Fruit fly (Drosophila melanogaster) whole organism, embryonic: Measurements from ENCODE around the gene Vsx2.

ENCODE experiments used
- ATbp ChIP-seq: fragments of 200-800 bp; sonication (Bioruptor generic); optimal IDR thresholded peaks from 2 replicates; lab custom pipeline; 2017; ENCODE audit warnings: missing biosample characterization, mild to moderate bottlenecking, missing genetic modification characterization, missing genetic modification reagents
- Awh ChIP-seq: fragments of 200-800 bp; sonication (Bioruptor generic); IDR thresholded peaks from 2 replicates; pipeline ENCODE4, ENCODE4 v1.3.6; 2022; ENCODE audit warnings: missing biosample characterization, missing genetic modification characterization
- CG14860 ChIP-seq: fragments of 200-800 bp; sonication (Bioruptor generic); IDR thresholded peaks from 3 replicates; pipeline ENCODE4 v1.3.6; 2022; ENCODE audit warnings: missing biosample characterization, missing genetic modification characterization; ENCODE audit not compliant: partially characterized antibody
- CG15269 ChIP-seq: fragments of 200-800 bp; sonication (Bioruptor generic); optimal IDR thresholded peaks from 2 replicates; lab custom pipeline; 2018; ENCODE audit warnings: missing biosample characterization, mild to moderate bottlenecking, missing genetic modification characterization, moderate library complexity
- CG16813 ChIP-seq: fragments of 200-800 bp; sonication (Bioruptor generic); IDR thresholded peaks from 3 replicates; pipeline ENCODE4 v1.3.6; 2022; ENCODE audit warnings: missing biosample characterization, missing genetic modification characterization; ENCODE audit not compliant: partially characterized antibody
- CG17829 ChIP-seq: fragments of 200-800 bp; optimal IDR thresholded peaks from 2 replicates; lab custom pipeline; 2019; ENCODE audit warnings: missing biosample characterization, mild to moderate bottlenecking, missing genetic modification characterization, moderate library complexity
- CG18262 ChIP-seq: fragments of 200-800 bp; optimal IDR thresholded peaks from 3 replicates; lab custom pipeline; 2019; ENCODE audit warnings: missing biosample characterization, mild to moderate bottlenecking, missing genetic modification characterization, moderate library complexity
- CG2199 ChIP-seq: fragments of 200-800 bp; sonication (Bioruptor generic); IDR thresholded peaks from 3 replicates; pipeline ENCODE4 v1.3.6; 2022; ENCODE audit warnings: missing biosample characterization, missing genetic modification characterization
- CG32532 ChIP-seq: fragments of 200-800 bp; sonication (Bioruptor generic); IDR thresholded peaks from 2 replicates; pipeline ENCODE4 v1.3.6; 2022; ENCODE audit warnings: missing biosample characterization, missing genetic modification characterization
- CG3407 ChIP-seq: fragments of 200-800 bp; sonication (Bioruptor generic); optimal IDR thresholded peaks from 2 replicates; lab custom pipeline; 2018; ENCODE audit warnings: missing biosample characterization, mild to moderate bottlenecking, missing genetic modification characterization
- CG4707 ChIP-seq: fragments of 200-800 bp; sonication (Bioruptor generic); optimal IDR thresholded peaks from 2 replicates; lab custom pipeline; 2018; ENCODE audit warnings: missing biosample characterization, mild to moderate bottlenecking, missing genetic modification characterization, moderate library complexity
- CG6175 ChIP-seq: fragments of 200-800 bp; sonication (Bioruptor generic); IDR thresholded peaks from 3 replicates; pipeline ENCODE4 v1.3.6; 2022; ENCODE audit warnings: missing biosample characterization, missing genetic modification characterization
- CG6813 ChIP-seq: fragments of 200-800 bp; sonication (Bioruptor generic); optimal IDR thresholded peaks from 2 replicates; lab custom pipeline; 2017; ENCODE audit warnings: missing biosample characterization, missing genetic modification characterization, mild to moderate bottlenecking, moderate library complexity, missing genetic modification reagents
- CG7963 ChIP-seq: fragments of 200-800 bp; sonication (Bioruptor generic); IDR thresholded peaks from 3 replicates; pipeline ENCODE4 v1.3.6; 2022; ENCODE audit warnings: missing biosample characterization, missing genetic modification characterization; ENCODE audit not compliant: partially characterized antibody
- CG8478 ChIP-seq: fragments of >200 bp; optimal IDR thresholded peaks from 2 replicates; lab custom pipeline; 2018
- CG8765 ChIP-seq: fragments of 200-800 bp; sonication (Bioruptor generic); IDR thresholded peaks from 2 replicates; pipeline ENCODE4 v1.3.6; 2022; ENCODE audit warnings: missing biosample characterization, missing genetic modification characterization
- Dbx ChIP-seq: fragments of 200-800 bp; sonication (Bioruptor generic); IDR thresholded peaks from 3 replicates; pipeline ENCODE4 v1.3.6; 2022; ENCODE audit warnings: missing biosample characterization, missing genetic modification characterization
- HLH4C ChIP-seq: fragments of 200-800 bp; sonication (Bioruptor generic); IDR thresholded peaks from 3 replicates; pipeline ENCODE4 v1.3.6; 2022; ENCODE audit warnings: missing biosample characterization, missing genetic modification characterization; ENCODE audit not compliant: partially characterized antibody
- Side ChIP-seq: fragments of 200-800 bp; sonication (Bioruptor generic); optimal IDR thresholded peaks from 2 replicates; lab custom pipeline; 2016; ENCODE audit warnings: missing biosample characterization, missing genetic modification characterization
- Xbp1 ChIP-seq: fragments of 200-800 bp; sonication (Bioruptor generic); optimal IDR thresholded peaks from 3 replicates; lab custom pipeline; 2016; ENCODE audit warnings: missing biosample characterization, mild to moderate bottlenecking, missing genetic modification characterization
- abd-A ChIP-seq: fragments of 200-800 bp; sonication (Bioruptor generic); optimal IDR thresholded peaks from 3 replicates; lab custom pipeline; 2019; ENCODE audit warnings: missing biosample characterization, mild to moderate bottlenecking, missing genetic modification characterization, moderate library complexity
- ato ChIP-seq: fragments of 200-800 bp; sonication (Bioruptor generic); IDR thresholded peaks from 2 replicates; pipeline ENCODE4 v1.3.6; 2022; ENCODE audit warnings: missing biosample characterization, missing genetic modification characterization; ENCODE audit not compliant: partially characterized antibody
- bbx ChIP-seq: fragments of 200-800 bp; sonication (Bioruptor generic); IDR thresholded peaks from 2 replicates; pipeline ENCODE4 v1.3.6; 2022; ENCODE audit warnings: missing biosample characterization, missing genetic modification characterization; ENCODE audit not compliant: partially characterized antibody
- bowl ChIP-seq: fragments of 200-800 bp; sonication (Bioruptor generic); IDR thresholded peaks from 2 replicates; pipeline ENCODE4 v1.3.6; 2022; ENCODE audit warnings: missing biosample characterization, missing genetic modification characterization
- caup ChIP-seq: fragments of 200-800 bp; sonication (Bioruptor generic); optimal IDR thresholded peaks from 3 replicates; lab custom pipeline; 2017; ENCODE audit warnings: missing biosample characterization, mild to moderate bottlenecking, missing genetic modification characterization, moderate library complexity; ENCODE audit not compliant: severe bottlenecking
- chif ChIP-seq, 2 experiments: fragments of 200-800 bp; sonication (Bioruptor generic); optimal IDR thresholded peaks; 3 replicates each; lab custom pipeline; 2016; ENCODE audit warnings: missing biosample characterization in 2 of 2, missing genetic modification characterization in 2 of 2
- dpn ChIP-seq, 2 experiments: fragments of 200-800 bp; sonication (Bioruptor generic); optimal IDR thresholded peaks; 3 replicates each; lab custom pipeline; 2016; ENCODE audit warnings: missing biosample characterization in 2 of 2, missing genetic modification characterization in 2 of 2
- ftz-f1 ChIP-seq: fragments of 200-800 bp; sonication (Bioruptor generic); optimal IDR thresholded peaks from 2 replicates; lab custom pipeline; 2016; ENCODE audit warnings: missing biosample characterization, missing genetic modification characterization
- hbn ChIP-seq: fragments of 200-800 bp; sonication (Bioruptor generic); IDR thresholded peaks from 2 replicates; pipeline ENCODE4 v1.3.6; 2022; ENCODE audit warnings: missing biosample characterization, missing genetic modification characterization; ENCODE audit not compliant: partially characterized antibody
- hkb ChIP-seq, 2 experiments: fragments of 200-800 bp in 1 of 2; fragments of >200 bp in 1 of 2; sonication (Bioruptor generic) in 1 of 2; IDR thresholded peaks in 1 of 2; optimal IDR thresholded peaks in 1 of 2; 2 replicates each; pipeline versions ENCODE4 v1.3.6 to Lab custom; 2017 to 2022; ENCODE audit warnings: missing biosample characterization in 1 of 2, missing genetic modification characterization in 1 of 2
- kay ChIP-seq: fragments of 200-800 bp; sonication (Bioruptor generic); optimal IDR thresholded peaks from 2 replicates; lab custom pipeline; 2016; ENCODE audit warnings: missing biosample characterization, missing genetic modification characterization
- kni ChIP-seq: fragments of 200-800 bp; sonication (Bioruptor generic); optimal IDR thresholded peaks from 3 replicates; lab custom pipeline; 2017; ENCODE audit warnings: mild to moderate bottlenecking, missing biosample characterization, missing genetic modification reagents, missing genetic modification characterization
- lab ChIP-seq: fragments of 200-800 bp; sonication (Bioruptor generic); optimal IDR thresholded peaks from 3 replicates; lab custom pipeline; 2017; ENCODE audit warnings: missing biosample characterization, missing genetic modification characterization, mild to moderate bottlenecking, moderate library complexity, missing genetic modification reagents
- lov ChIP-seq, 2 experiments: fragments of 200-800 bp in 1 of 2; fragments of >200 bp in 1 of 2; sonication (Bioruptor generic) in 1 of 2; IDR thresholded peaks in 1 of 2; optimal IDR thresholded peaks in 1 of 2; 2 replicates in 1 of 2; 3 replicates in 1 of 2; pipeline versions ENCODE4 v1.3.6 to Lab custom; 2017 to 2022; ENCODE audit warnings: missing biosample characterization in 1 of 2, missing genetic modification characterization in 1 of 2
- mirr ChIP-seq: fragments of 200-800 bp; sonication (Bioruptor generic); optimal IDR thresholded peaks from 3 replicates; lab custom pipeline; 2018; ENCODE audit warnings: missing biosample characterization, mild to moderate bottlenecking, missing genetic modification characterization
- mld ChIP-seq: fragments of 200-800 bp; sonication (Bioruptor generic); IDR thresholded peaks from 3 replicates; pipeline ENCODE4 v1.3.6; 2022; ENCODE audit warnings: missing biosample characterization, missing genetic modification characterization; ENCODE audit not compliant: partially characterized antibody
- nau ChIP-seq: fragments of 200-800 bp; sonication (Bioruptor generic); optimal IDR thresholded peaks from 3 replicates; lab custom pipeline; 2017; ENCODE audit warnings: missing biosample characterization, mild to moderate bottlenecking, missing genetic modification characterization, missing genetic modification reagents
- nom ChIP-seq: fragments of 200-800 bp; sonication (Bioruptor generic); optimal IDR thresholded peaks from 2 replicates; lab custom pipeline; 2017; ENCODE audit warnings: missing biosample characterization, missing genetic modification characterization, mild to moderate bottlenecking, moderate library complexity, missing genetic modification reagents
- org-1 ChIP-seq: fragments of 200-800 bp; sonication (Bioruptor generic); optimal IDR thresholded peaks from 2 replicates; lab custom pipeline; 2017; ENCODE audit warnings: missing biosample characterization, missing genetic modification characterization
- otp ChIP-seq: fragments of 200-800 bp; sonication (Bioruptor generic); IDR thresholded peaks from 3 replicates; pipeline ENCODE4, ENCODE4 v1.3.6; 2022; ENCODE audit warnings: missing biosample characterization, missing genetic modification characterization
- pho ChIP-seq: fragments of 200-800 bp; sonication (Bioruptor generic); optimal IDR thresholded peaks from 2 replicates; lab custom pipeline; 2016; ENCODE audit warnings: missing biosample characterization, missing genetic modification characterization
- pita ChIP-seq: fragments of 200-800 bp; sonication (Bioruptor generic); optimal IDR thresholded peaks from 2 replicates; lab custom pipeline; 2017; ENCODE audit warnings: missing biosample characterization, mild to moderate bottlenecking, missing genetic modification characterization
- sd ChIP-seq: fragments of 200-800 bp; sonication (Bioruptor generic); optimal IDR thresholded peaks from 3 replicates; lab custom pipeline; 2018; ENCODE audit warnings: missing biosample characterization, mild to moderate bottlenecking, missing genetic modification characterization, moderate library complexity
- unc-4 ChIP-seq: fragments of 200-800 bp; sonication (Bioruptor generic); IDR thresholded peaks from 2 replicates; pipeline ENCODE4 v1.3.6; 2022; ENCODE audit warnings: missing biosample characterization, missing genetic modification characterization; ENCODE audit not compliant: partially characterized antibody
- vnd ChIP-seq: fragments of 200-800 bp; sonication (Bioruptor generic); IDR thresholded peaks from 3 replicates; pipeline ENCODE4 v1.3.6; 2022; ENCODE audit warnings: missing biosample characterization, missing genetic modification characterization; ENCODE audit not compliant: partially characterized antibody
- zen2 ChIP-seq: fragments of 200-800 bp; sonication (Bioruptor generic); IDR thresholded peaks from 3 replicates; pipeline ENCODE4 v1.3.6; 2022; ENCODE audit warnings: missing biosample characterization, missing genetic modification characterization; ENCODE audit not compliant: partially characterized antibody

Gene Vsx2

DNA sequence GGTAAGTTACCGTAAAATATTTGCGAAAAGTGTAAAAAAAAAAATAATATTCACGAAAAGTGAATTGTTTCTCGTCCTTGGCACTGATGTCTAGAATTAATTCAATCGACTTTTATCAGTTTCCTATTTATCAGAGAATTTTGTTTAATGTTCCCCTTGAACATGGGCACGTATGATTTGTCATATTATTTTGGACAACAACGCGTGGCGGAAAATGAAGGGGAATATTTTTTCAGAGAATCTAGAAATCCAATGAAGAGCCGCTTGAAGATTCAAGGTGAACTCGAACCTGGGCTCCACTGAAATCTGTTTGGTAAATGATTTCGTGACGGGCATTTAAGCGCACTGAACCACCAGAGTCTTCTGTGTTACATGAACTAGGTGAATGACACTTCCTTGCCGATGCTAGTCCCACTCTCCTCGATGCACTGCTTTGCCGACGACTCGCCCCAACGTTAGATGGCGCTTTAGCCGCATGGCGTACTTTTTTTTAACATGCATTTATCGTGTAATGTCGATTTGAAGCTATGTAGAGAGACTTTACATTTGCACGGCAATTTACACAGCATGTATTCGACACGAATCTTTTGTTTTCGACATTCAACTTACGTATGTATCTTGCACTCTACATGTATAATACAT is 35.6 kb downstream of the Vsx2 start (continued):
- peak; percentile 83 for TF ChIP-seq ato (GFP tag; lab: Robert Waterston, UW)
- peak; percentile 93 for TF ChIP-seq bbx (GFP tag; lab: Robert Waterston, UW)
- TF ChIP-seq lab (GFP tag; lab: Kevin White, UChicago) = peak; percentile 3
- no peak for TF ChIP-seq nau (GFP tag; lab: Kevin White, UChicago)
- peak; percentile 83 for TF ChIP-seq vnd (GFP tag; lab: Robert Waterston, UW)
- TF ChIP-seq mirr (GFP tag; lab: Kevin White, UChicago) = peak; percentile 88
- peak; percentile 15 for TF ChIP-seq Xbp1
- 0 out of 3 replicates have a peak, but pooled peaks have one; percentile 4 for TF ChIP-seq otp (GFP tag; lab: Robert Waterston, UW)
- TF ChIP-seq caup (GFP tag; lab: Kevin White, UChicago) = no peak
- TF ChIP-seq CG7963 (GFP tag; lab: Robert Waterston, UW) = peak; percentile 79
- TF ChIP-seq kni (GFP tag; lab: Kevin White, UChicago) = peak; percentile 51
- peak; percentile 13; the same call in 1 of the 3 replicates for TF ChIP-seq Dbx
- peak; percentile 23 for TF ChIP-seq pita (GFP tag; lab: Kevin White, UChicago)
- no peak for TF ChIP-seq CG4707
- TF ChIP-seq CG18262 (tag; lab: Kevin White, UChicago) = no peak
- TF ChIP-seq hbn (GFP tag; lab: Robert Waterston, UW) = peak; percentile 66
- TF ChIP-seq nom (GFP tag; lab: Kevin White, UChicago) = peak; percentile 8
- peak; percentile 2 for TF ChIP-seq hkb (optimal IDR thresholded peaks at IDR 0.05; lab: Kevin White, UChicago)
- peak; percentile 40; the same call in 1 of the 2 replicates for TF ChIP-seq hkb (GFP tag; IDR thresholded peaks at IDR 0.05; lab: Robert Waterston, UW)
- peak; percentile 64 for TF ChIP-seq sd (tag; lab: Kevin White, UChicago)
- TF ChIP-seq Side (GFP tag; lab: Kevin White, UChicago) = peak; percentile 9
- TF ChIP-seq ftz-f1 (GFP tag; lab: Kevin White, UChicago) = peak; percentile 57
- peak; percentile 85 for TF ChIP-seq CG14860 (GFP tag; lab: Robert Waterston, UW)
- TF ChIP-seq CG17829 (tag; lab: Kevin White, UChicago) = peak; percentile 2
- peak; percentile 70 for TF ChIP-seq CG8478 (lab: Kevin White, UChicago)
- TF ChIP-seq CG3407 = no peak
- peak; percentile 92 for TF ChIP-seq mld
- TF ChIP-seq CG6813 = peak; percentile 6
- TF ChIP-seq Awh (GFP tag; lab: Robert Waterston, UW) = peak; percentile 20; the same call in 1 of the 2 replicates
- peak; percentile 92 for TF ChIP-seq zen2 (GFP tag; lab: Robert Waterston, UW)
- TF ChIP-seq CG8765 (GFP tag; lab: Robert Waterston, UW) = no peak
- peak; percentile 58 for TF ChIP-seq unc-4 (GFP tag; lab: Robert Waterston, UW)
- peak; percentile 82 for TF ChIP-seq HLH4C (GFP tag; lab: Robert Waterston, UW)
- peak; percentile 87 for TF ChIP-seq CG16813 (GFP tag; lab: Robert Waterston, UW)
- TF ChIP-seq abd-A (tag; lab: Kevin White, UChicago) = peak; percentile 87
- no peak for TF ChIP-seq chif (GFP tag; optimal IDR thresholded peaks at IDR 0.05; lab: Kevin White, UChicago)
- TF ChIP-seq ATbp (GFP tag; lab: Kevin White, UChicago) = no peak
- peak; percentile 7 for TF ChIP-seq kay (GFP tag; lab: Kevin White, UChicago)
- 0 out of 2 replicates have a peak, but pooled peaks have one; percentile 25 for TF ChIP-seq bowl
- TF ChIP-seq lov (optimal IDR thresholded peaks at IDR 0.05; lab: Kevin White, UChicago) = no peak
- 0 out of 3 replicates have a peak, but pooled peaks have one; percentile 9 for TF ChIP-seq lov (GFP tag; IDR thresholded peaks at IDR 0.05; lab: Robert Waterston, UW)
- peak; percentile 43 for TF ChIP-seq CG32532 (GFP tag; lab: Robert Waterston, UW)
- peak; percentile 23 for TF ChIP-seq CG15269 (tag; lab: Kevin White, UChicago)
- TF ChIP-seq pho (GFP tag; lab: Kevin White, UChicago) = no peak
- no peak for TF ChIP-seq org-1
- peak in 1 of 2 experiments; percentile 11 for TF ChIP-seq dpn (GFP tag; optimal IDR thresholded peaks at IDR 0.05; lab: Kevin White, UChicago)
- TF ChIP-seq CG2199 (GFP tag; lab: Robert Waterston, UW) = peak; percentile 95; the same call in 2 of the 3 replicates
- TF ChIP-seq CG6175 (GFP tag; lab: Robert Waterston, UW) = no peak
